Worm (Caenorhabditis elegans) whole organism, L4 larva: ENCODE data around the gene klc-2.

Source experiments
- D1046.2 ChIP-seq: fragments of 200-800 bp; sonication (Bioruptor generic); IDR thresholded peaks from 2 replicates; pipeline ENCODE4 v1.3.6; 2022; ENCODE audit warnings: missing genetic modification characterization, missing compliant biosample characterization
- F26F4.8 ChIP-seq: fragments of 200-800 bp; sonication (Bioruptor generic); conservative IDR thresholded peaks from 2 replicates; pipeline ENCODE4 v1.3.6; 2022; ENCODE audit warnings: missing genetic modification characterization, missing compliant biosample characterization
- F44E2.7 ChIP-seq: fragments of 200-800 bp; sonication (Bioruptor generic); IDR thresholded peaks from 2 replicates; pipeline ENCODE4 v2.1.2; 2022; ENCODE audit warnings: missing genetic modification characterization, missing compliant biosample characterization
- F49E8.2 ChIP-seq: sonication (generic microtip); optimal IDR thresholded peaks from 2 replicates; lab custom pipeline; 2016; ENCODE audit warnings: missing compliant biosample characterization, mild to moderate bottlenecking, missing genetic modification characterization, borderline replicate concordance
- Y5F2A.4 ChIP-seq: fragments of 200-800 bp; sonication (Bioruptor generic); optimal IDR thresholded peaks from 2 replicates; lab custom pipeline; 2018; ENCODE audit warnings: mild to moderate bottlenecking, missing genetic modification characterization, missing compliant biosample characterization
- ZK546.5 ChIP-seq, 2 experiments: sonication (generic microtip); optimal IDR thresholded peaks; 2 replicates each; lab custom pipeline; 2017; ENCODE audit warnings: missing biosample characterization in 2 of 2, missing genetic modification characterization in 2 of 2
- aha-1 ChIP-seq: fragments of 150-350 bp; peaks from one replicate; lab custom pipeline; 2014; ENCODE audit warnings: missing biosample characterization, missing genetic modification characterization
- arid-1 ChIP-seq: fragments of 200-800 bp; sonication (Bioruptor generic); conservative IDR thresholded peaks from 2 replicates; pipeline ENCODE4 v1.3.6; 2022; ENCODE audit warnings: missing genetic modification reagents, missing genetic modification characterization, missing compliant biosample characterization
- ceh-62 ChIP-seq: sonication (generic microtip); optimal IDR thresholded peaks from 2 replicates; lab custom pipeline; 2017; ENCODE audit warnings: missing biosample characterization, missing genetic modification characterization
- ces-1 ChIP-seq: fragments of 150-350 bp; sonication (generic microtip); optimal IDR thresholded peaks from 4 replicates; lab custom pipeline; 2014; ENCODE audit warnings: missing biosample characterization, missing genetic modification reagents, missing genetic modification characterization
- cey-2 ChIP-seq: sonication (generic microtip); optimal IDR thresholded peaks from 3 replicates; lab custom pipeline; 2017; ENCODE audit warnings: missing genetic modification characterization, mild to moderate bottlenecking, missing compliant biosample characterization, antibody characterized with exemption, borderline replicate concordance; ENCODE audit not compliant: insufficient read depth
- daf-8 ChIP-seq: fragments of 200-800 bp; sonication (Bioruptor generic); IDR thresholded peaks from 2 replicates; pipeline ENCODE4 v1.3.6; 2022; ENCODE audit warnings: missing genetic modification characterization, missing compliant biosample characterization
- dmd-6 ChIP-seq: fragments of 200-800 bp; sonication (Bioruptor generic); IDR thresholded peaks from 2 replicates; pipeline ENCODE4 v1.3.6; 2022; ENCODE audit warnings: missing genetic modification reagents, missing genetic modification characterization, missing compliant biosample characterization
- dmd-8 ChIP-seq: fragments of 200-800 bp; sonication (Bioruptor generic); IDR thresholded peaks from 2 replicates; pipeline ENCODE4 v1.3.6; 2022; ENCODE audit warnings: missing genetic modification characterization, missing compliant biosample characterization
- dve-1 ChIP-seq: sonication (generic microtip); optimal IDR thresholded peaks from 2 replicates; lab custom pipeline; 2017; ENCODE audit warnings: antibody characterized with exemption, mild to moderate bottlenecking, missing genetic modification characterization, missing compliant biosample characterization; ENCODE audit not compliant: insufficient read depth
- egl-27 ChIP-seq: sonication (generic microtip); optimal IDR thresholded peaks from 3 replicates; lab custom pipeline; 2017; ENCODE audit warnings: missing biosample characterization, missing genetic modification reagents, missing genetic modification characterization
- egl-43 ChIP-seq: fragments of 200-800 bp; sonication (Bioruptor generic); IDR thresholded peaks from 2 replicates; pipeline ENCODE4 v1.3.6; 2022; ENCODE audit warnings: missing genetic modification reagents, missing genetic modification characterization, missing compliant biosample characterization
- fkh-10 ChIP-seq: fragments of 150-350 bp; optimal IDR thresholded peaks from 2 replicates; lab custom pipeline; 2014; ENCODE audit warnings: missing biosample characterization, missing genetic modification reagents, missing genetic modification characterization
- lim-7 ChIP-seq: fragments of 200-800 bp; sonication (Bioruptor generic); IDR thresholded peaks from 2 replicates; pipeline ENCODE4 v1.3.6; 2022; ENCODE audit warnings: missing genetic modification characterization, missing compliant biosample characterization
- lin-15B ChIP-seq: fragments of 150-350 bp; sonication (generic microtip); optimal IDR thresholded peaks from 3 replicates; lab custom pipeline; 2014; ENCODE audit warnings: missing biosample characterization, missing genetic modification characterization
- lin-38 ChIP-seq: fragments of 200-800 bp; sonication (Bioruptor generic); IDR thresholded peaks from 2 replicates; pipeline ENCODE4 v1.3.6; 2022; ENCODE audit warnings: missing genetic modification reagents, missing genetic modification characterization, missing compliant biosample characterization
- lin-39 ChIP-seq: fragments of 150-350 bp; optimal IDR thresholded peaks from 2 replicates; lab custom pipeline; 2014; ENCODE audit warnings: missing biosample characterization, missing genetic modification reagents, missing genetic modification characterization
- lir-3 ChIP-seq: sonication (generic microtip); optimal IDR thresholded peaks from 2 replicates; lab custom pipeline; 2016; ENCODE audit warnings: mild to moderate bottlenecking, missing genetic modification characterization, missing compliant biosample characterization
- madf-5 ChIP-seq, 2 experiments: fragments of 200-800 bp; sonication (Bioruptor generic); IDR thresholded peaks; 2 replicates each; pipeline ENCODE4 v1.3.6; 2022; ENCODE audit warnings: missing compliant biosample characterization in 2 of 2, missing genetic modification characterization in 2 of 2
- madf-9 ChIP-seq: fragments of 200-800 bp; sonication (Bioruptor generic); conservative IDR thresholded peaks from 2 replicates; pipeline ENCODE4 v1.3.6; 2022; ENCODE audit warnings: missing genetic modification reagents, missing genetic modification characterization, missing compliant biosample characterization
- mes-2 ChIP-seq: sonication (generic microtip); optimal IDR thresholded peaks from 2 replicates; lab custom pipeline; 2016; ENCODE audit warnings: missing genotype, mild to moderate bottlenecking, missing genetic modification characterization, missing compliant biosample characterization; ENCODE audit not compliant: poor library complexity, severe bottlenecking
- mxl-2 ChIP-seq: fragments of 200-800 bp; sonication (Bioruptor generic); conservative IDR thresholded peaks from 2 replicates; pipeline ENCODE4 v1.3.6; 2022; ENCODE audit warnings: missing genetic modification reagents, missing genetic modification characterization, missing compliant biosample characterization
- mxl-3 ChIP-seq: fragments of 200-800 bp; sonication (Bioruptor generic); optimal IDR thresholded peaks from 2 replicates; lab custom pipeline; 2018; ENCODE audit warnings: mild to moderate bottlenecking, missing genetic modification characterization, missing compliant biosample characterization
- nhr-10 ChIP-seq: fragments of 150-350 bp; optimal IDR thresholded peaks from 2 replicates; lab custom pipeline; 2014; ENCODE audit warnings: missing biosample characterization, missing genetic modification characterization
- nhr-102 ChIP-seq: sonication (generic microtip); optimal IDR thresholded peaks from 2 replicates; lab custom pipeline; 2016; ENCODE audit warnings: mild to moderate bottlenecking, missing genetic modification characterization, moderate library complexity, missing compliant biosample characterization
- nhr-111 ChIP-seq: fragments of 200-800 bp; sonication (Bioruptor generic); optimal IDR thresholded peaks from 2 replicates; lab custom pipeline; 2018; ENCODE audit warnings: mild to moderate bottlenecking, missing genetic modification characterization, missing compliant biosample characterization
- nhr-48 ChIP-seq: sonication (generic microtip); optimal IDR thresholded peaks from 2 replicates; lab custom pipeline; 2016; ENCODE audit warnings: mild to moderate bottlenecking, missing genetic modification characterization, missing compliant biosample characterization
- nhr-6 ChIP-seq: fragments of 150-350 bp; optimal IDR thresholded peaks from 2 replicates; lab custom pipeline; 2014; ENCODE audit warnings: missing biosample characterization, missing genetic modification characterization
- nhr-77 ChIP-seq: fragments of 150-350 bp; optimal IDR thresholded peaks from 2 replicates; lab custom pipeline; 2014; ENCODE audit warnings: missing biosample characterization, missing genetic modification characterization
- pha-4 ChIP-seq, 2 experiments: fragments of 150-350 bp in 1 of 2; fragments of 200-800 bp in 1 of 2; sonication (Bioruptor generic) in 1 of 2; IDR thresholded peaks in 1 of 2; optimal IDR thresholded peaks in 1 of 2; 2 replicates each; pipeline versions ENCODE4 v1.3.6 to Lab custom; 2014 to 2022; ENCODE audit warnings: missing genetic modification characterization in 2 of 2, missing genetic modification reagents in 2 of 2, missing biosample characterization in 1 of 2, missing compliant biosample characterization in 1 of 2
- pqm-1 ChIP-seq: sonication (generic microtip); optimal IDR thresholded peaks from 2 replicates; lab custom pipeline; 2017; ENCODE audit warnings: missing biosample characterization, missing genetic modification characterization
- rbr-2 ChIP-seq: sonication (generic microtip); optimal IDR thresholded peaks from 2 replicates; lab custom pipeline; 2016; ENCODE audit warnings: missing genotype, missing genetic modification characterization, missing compliant biosample characterization
- saeg-2 ChIP-seq: fragments of 200-800 bp; sonication (Bioruptor generic); IDR thresholded peaks from 2 replicates; pipeline ENCODE4 v1.3.6; 2022; ENCODE audit warnings: missing genetic modification reagents, missing genetic modification characterization, missing compliant biosample characterization
- set-16 ChIP-seq: fragments of 200-800 bp; sonication (Bioruptor generic); IDR thresholded peaks from 2 replicates; pipeline ENCODE4 v1.3.6; 2022; ENCODE audit warnings: missing genetic modification reagents, missing genetic modification characterization, missing compliant biosample characterization
- vab-7 ChIP-seq: fragments of 200-800 bp; sonication (Bioruptor generic); IDR thresholded peaks from 2 replicates; pipeline ENCODE4 v1.3.6; 2022; ENCODE audit warnings: missing genetic modification reagents, missing genetic modification characterization, missing compliant biosample characterization
- zfp-2 ChIP-seq: sonication (generic microtip); optimal IDR thresholded peaks from 2 replicates; lab custom pipeline; 2016; ENCODE audit warnings: mild to moderate bottlenecking, missing genetic modification characterization, missing compliant biosample characterization
- zip-2 ChIP-seq: fragments of 150-350 bp; optimal IDR thresholded peaks from 2 replicates; lab custom pipeline; 2014; ENCODE audit warnings: missing biosample characterization, missing genetic modification characterization
- ztf-11 ChIP-seq: fragments of 150-350 bp; optimal IDR thresholded peaks from 2 replicates; lab custom pipeline; 2014; ENCODE audit warnings: missing biosample characterization, missing genetic modification characterization

Gene klc-2

ce11 chrV:5606255-5606654, 25.0 kb upstream of the klc-2 start, which contains the start of gene CD4.1:
Gene CD4.1 (plus strand): TSS chrV:5606555.
- TF ChIP-seq egl-27 (tag; lab: Kevin White, UChicago) (no peak), madf-9 (GFP tag; lab: Robert Waterston, UW) (no peak), zip-2 (tag; lab: Kevin White, UChicago) (no peak), ztf-11 (tag; lab: Kevin White, UChicago) (no peak), cey-2 (tag; lab: Kevin White, UChicago) (no peak), lim-7 (no peak), fkh-10 (GFP tag; lab: Kevin White, UChicago) (no peak), rbr-2 (no peak), arid-1 (GFP tag; lab: Robert Waterston, UW) (no peak), mxl-2 (no peak), ces-1 (no peak)
- TF ChIP-seq, all 104 proteins: peak for 0

- TF ChIP-seq aha-1 (tag; lab: Kevin White, UChicago), result peak; percentile 28
- peak; percentile 28; the same call in 1 of the 2 replicates for TF ChIP-seq set-16 (GFP tag; lab: Robert Waterston, UW)
These were observed 21.2 kb upstream of the klc-2 start for ce11 chrV:5602407-5602806.

ce11 chrV:5601263-5601662, 20.1 kb upstream of the klc-2 start, which contains the start of gene CD4.8:
Gene CD4.8 (minus strand): TSS chrV:5601363.
- TF ChIP-seq mxl-3 (GFP tag; lab: Kevin White, UChicago), result no peak
- no peak for TF ChIP-seq egl-43
- TF ChIP-seq F44E2.7 (GFP tag; lab: Robert Waterston, UW), result no peak
- no peak for TF ChIP-seq pqm-1 (tag; lab: Kevin White, UChicago)
- TF ChIP-seq lin-38 (GFP tag; lab: Robert Waterston, UW), result no peak
- no peak for TF ChIP-seq Y5F2A.4
- no peak for TF ChIP-seq nhr-102 (tag; lab: Kevin White, UChicago)
- TF ChIP-seq fkh-10 (GFP tag; lab: Kevin White, UChicago), result no peak
- no peak for TF ChIP-seq F49E8.2 (tag; lab: Kevin White, UChicago)

- TF ChIP-seq D1046.2 (GFP tag; lab: Robert Waterston, UW) (no peak), pqm-1 (tag; lab: Kevin White, UChicago) (no peak), Y5F2A.4 (no peak), lin-39 (tag; lab: Kevin White, UChicago) (no peak), aha-1 (tag; lab: Kevin White, UChicago) (peak; percentile 91), cey-2 (tag; lab: Kevin White, UChicago) (no peak), daf-8 (no peak), lir-3 (tag; lab: Kevin White, UChicago) (no peak), vab-7 (GFP tag; lab: Robert Waterston, UW) (no peak), nhr-77 (tag; lab: Kevin White, UChicago) (no peak), lin-15B (tag; lab: Kevin White, UChicago) (no peak), F26F4.8 (GFP tag; lab: Robert Waterston, UW) (no peak), zfp-2 (tag; lab: Kevin White, UChicago) (no peak), madf-5 (GFP tag; IDR thresholded peaks at IDR 0.05; lab: Robert Waterston, UW) (no peak), ZK546.5 (tag; optimal IDR thresholded peaks at IDR 0.05; lab: Kevin White, UChicago) (no peak), dve-1 (tag; lab: Kevin White, UChicago) (no peak), nhr-48 (tag; lab: Kevin White, UChicago) (no peak), lim-7 (no peak), pha-4 (GFP tag; IDR thresholded peaks at IDR 0.05; lab: Robert Waterston, UW) (no peak), pha-4 (tag; optimal IDR thresholded peaks at IDR 0.05; lab: Kevin White, UChicago) (peak; percentile 15), saeg-2 (GFP tag; lab: Robert Waterston, UW) (no peak), ztf-11 (tag; lab: Kevin White, UChicago) (no peak), dmd-8 (no peak), nhr-111 (no peak), nhr-6 (peak; percentile 56), mxl-2 (no peak), dmd-6 (GFP tag; lab: Robert Waterston, UW) (no peak), lin-38 (GFP tag; lab: Robert Waterston, UW) (peak; percentile 91), ceh-62 (tag; lab: Kevin White, UChicago) (no peak), mxl-3 (GFP tag; lab: Kevin White, UChicago) (no peak), mes-2 (tag; lab: Kevin White, UChicago) (peak; percentile 67), egl-27 (tag; lab: Kevin White, UChicago) (no peak), nhr-10 (tag; lab: Kevin White, UChicago) (no peak)
These were observed 15.3 kb upstream of the klc-2 start, which contains the start of gene zhit-1 for ce11 chrV:5596391-5597030. Gene zhit-1 (minus strand): TSS chrV:5596551.
